Worm (Caenorhabditis elegans) whole organism, early embryonic: ENCODE measurements around the gene srsx-26.

Experiments
- B0310.2 ChIP-seq: sonication (generic microtip); optimal IDR thresholded peaks from 2 replicates; lab custom pipeline; 2016; ENCODE audit warnings: mild to moderate bottlenecking, missing genetic modification characterization, missing compliant biosample characterization
- ama-1 ChIP-seq: fragments of 150-350 bp; optimal IDR thresholded peaks from 2 replicates; lab custom pipeline; 2014
- ceh-13 ChIP-seq: fragments of 200-800 bp; sonication (Bioruptor generic); optimal IDR thresholded peaks from 2 replicates; lab custom pipeline; 2018; ENCODE audit warnings: mild to moderate bottlenecking, missing genetic modification characterization, missing compliant biosample characterization
- hmbx-1 ChIP-seq: sonication (generic microtip); optimal IDR thresholded peaks from 2 replicates; lab custom pipeline; 2016; ENCODE audit warnings: mild to moderate bottlenecking, missing genetic modification characterization, missing compliant biosample characterization
- pes-1 ChIP-seq: fragments of 200-800 bp; sonication (Bioruptor generic); IDR thresholded peaks from 2 replicates; pipeline ENCODE4 v1.3.6; 2022; ENCODE audit warnings: missing genetic modification reagents, missing genetic modification characterization, missing compliant biosample characterization
- scrt-1 ChIP-seq: fragments of 200-800 bp; sonication (Bioruptor generic); IDR thresholded peaks from 2 replicates; pipeline ENCODE4 v1.3.6; 2022; ENCODE audit warnings: missing genetic modification characterization, missing compliant biosample characterization
- tbx-11 ChIP-seq: fragments of 200-800 bp; sonication (Bioruptor generic); IDR thresholded peaks from 2 replicates; pipeline ENCODE4 v1.3.6; 2022; ENCODE audit warnings: missing genetic modification characterization, missing compliant biosample characterization
- tbx-37 ChIP-seq: fragments of 200-800 bp; sonication (Bioruptor generic); conservative IDR thresholded peaks from 2 replicates; pipeline ENCODE4 v1.3.6; 2022; ENCODE audit warnings: missing genetic modification reagents, missing genetic modification characterization, missing compliant biosample characterization

ce11 chrV:10159972-10160371 is 11.5 kb downstream of the srsx-26 start:
- TF ChIP-seq ama-1 (lab: Kevin White, UChicago) (no peak), ceh-13 (GFP tag; lab: Kevin White, UChicago) (no peak), scrt-1 (no peak), tbx-11 (GFP tag; lab: Robert Waterston, UW) (no peak), tbx-37 (no peak), B0310.2 (no peak), pes-1 (GFP tag; lab: Robert Waterston, UW) (no peak), hmbx-1 (no peak)
